2 fruit fly cellular contexts compared by ENCODE assay signal in the genomic region with DNA sequence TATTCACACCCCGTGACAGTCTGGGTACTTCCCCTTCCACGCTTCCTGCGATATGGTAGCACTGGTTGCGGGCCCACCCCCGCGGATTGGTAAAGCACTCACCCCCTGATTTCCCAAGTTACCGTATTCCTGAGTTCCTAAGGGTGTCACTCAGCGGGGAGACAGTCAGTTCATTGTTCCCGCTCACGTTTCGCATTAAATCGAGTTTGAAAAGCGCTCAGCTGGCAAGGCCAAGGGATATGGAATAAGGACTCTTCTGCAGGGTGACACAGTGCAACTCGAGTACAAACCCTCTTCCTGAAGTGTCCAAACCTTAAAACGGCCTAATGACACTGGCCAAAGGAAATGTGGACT.
A peak's percentile ranks its signal among the peaks of the same experiment; 100 is the strongest.
TF ChIP-seq lines count a peak whose summit lies in the region.

No protein-coding gene starts in this region.

- no peak for TF ChIP-seq CTCF in whole organism, embryonic (GFP tag; optimal IDR thresholded peaks at IDR 0.05; lab: Kevin White, UChicago)

TF ChIP-seq in whole organism, embryonic, 481 proteins besides CTCF, POLR2A, EP300 and RAD21:
- TF ChIP-seq emc (GFP tag; optimal IDR thresholded peaks at IDR 0.05; lab: Kevin White, UChicago), result no peak
- TF ChIP-seq scrt (GFP tag; optimal IDR thresholded peaks at IDR 0.05; lab: Kevin White, UChicago), result no peak
- TF ChIP-seq CG4820 (GFP tag; optimal IDR thresholded peaks at IDR 0.05; lab: Kevin White, UChicago), result no peak
- no peak for TF ChIP-seq CG7987 (GFP tag; optimal IDR thresholded peaks at IDR 0.05; lab: Kevin White, UChicago)
- 0 out of 2 replicates have a peak, but pooled peaks have one; percentile 31 for TF ChIP-seq Dref (GFP tag; IDR thresholded peaks at IDR 0.05; lab: Robert Waterston, UW)
- no peak for TF ChIP-seq CG13287 (GFP tag; IDR thresholded peaks at IDR 0.05; lab: Robert Waterston, UW; ENCODE audit: partially characterized antibody)
- no peak for TF ChIP-seq CG14860 (GFP tag; IDR thresholded peaks at IDR 0.05; lab: Robert Waterston, UW; ENCODE audit: partially characterized antibody)
- no peak for TF ChIP-seq disco-r (GFP tag; optimal IDR thresholded peaks at IDR 0.05; lab: Kevin White, UChicago)
- peak; percentile 60; the same call in 2 of the 3 replicates for TF ChIP-seq z (GFP tag; IDR thresholded peaks at IDR 0.05; lab: Robert Waterston, UW)
- TF ChIP-seq Doc3 (GFP tag; IDR thresholded peaks at IDR 0.05; lab: Robert Waterston, UW; ENCODE audit: partially characterized antibody), result no peak
- TF ChIP-seq CG14710 (tag; optimal IDR thresholded peaks at IDR 0.05; lab: Kevin White, UChicago), result peak; percentile 32
- TF ChIP-seq CG1529 (GFP tag; optimal IDR thresholded peaks at IDR 0.05; lab: Kevin White, UChicago), result no peak
- no peak for TF ChIP-seq CG17568 (GFP tag; optimal IDR thresholded peaks at IDR 0.05; lab: Kevin White, UChicago)
- no peak for TF ChIP-seq lbe (GFP tag; optimal IDR thresholded peaks at IDR 0.05; lab: Kevin White, UChicago)
- TF ChIP-seq CG15479 (GFP tag; optimal IDR thresholded peaks at IDR 0.05; lab: Kevin White, UChicago), result no peak
- no peak for TF ChIP-seq CG1233 (GFP tag; optimal IDR thresholded peaks at IDR 0.05; lab: Kevin White, UChicago)
- no peak for TF ChIP-seq sim (GFP tag; IDR thresholded peaks at IDR 0.05; lab: Robert Waterston, UW)
- TF ChIP-seq fd102C (GFP tag; optimal IDR thresholded peaks at IDR 0.05; lab: Kevin White, UChicago), result no peak
- TF ChIP-seq Antp (GFP tag; optimal IDR thresholded peaks at IDR 0.05; lab: Kevin White, UChicago), result no peak
- TF ChIP-seq Atf6 (GFP tag; IDR thresholded peaks at IDR 0.05; lab: Robert Waterston, UW), result no peak
- TF ChIP-seq Med (GFP tag; lab: Kevin White, UChicago), result peak; percentile 31
- TF ChIP-seq ranshi (GFP tag; IDR thresholded peaks at IDR 0.05; lab: Robert Waterston, UW), result no peak
- peak; percentile 74 for TF ChIP-seq pros (GFP tag; optimal IDR thresholded peaks at IDR 0.05; lab: Kevin White, UChicago)
- no peak for TF ChIP-seq danr (GFP tag; IDR thresholded peaks at IDR 0.05; lab: Robert Waterston, UW)
- no peak for TF ChIP-seq corto (GFP tag; optimal IDR thresholded peaks at IDR 0.05; lab: Kevin White, UChicago)
- TF ChIP-seq E2f2 (GFP tag; IDR thresholded peaks at IDR 0.05; lab: Robert Waterston, UW), result 0 out of 2 replicates have a peak, but pooled peaks have one; percentile 9
- no peak for TF ChIP-seq unpg (GFP tag; optimal IDR thresholded peaks at IDR 0.05; lab: Kevin White, UChicago)
- no peak for TF ChIP-seq CG2202 (tag; optimal IDR thresholded peaks at IDR 0.05; lab: Kevin White, UChicago)
- no peak for TF ChIP-seq gcm2 (GFP tag; optimal IDR thresholded peaks at IDR 0.05; lab: Kevin White, UChicago)
- TF ChIP-seq CG3838 (GFP tag; optimal IDR thresholded peaks at IDR 0.05; lab: Kevin White, UChicago), result no peak
- TF ChIP-seq CG9437 (GFP tag; optimal IDR thresholded peaks at IDR 0.05; lab: Kevin White, UChicago), result no peak
- TF ChIP-seq ssp (GFP tag; IDR thresholded peaks at IDR 0.05; lab: Robert Waterston, UW), result no peak
- no peak for TF ChIP-seq CG17328 (GFP tag; IDR thresholded peaks at IDR 0.05; lab: Robert Waterston, UW)
- no peak for TF ChIP-seq CG9876 (GFP tag; optimal IDR thresholded peaks at IDR 0.05; lab: Kevin White, UChicago)
- TF ChIP-seq CG2116 (GFP tag; optimal IDR thresholded peaks at IDR 0.05; lab: Kevin White, UChicago), result no peak
- no peak for TF ChIP-seq abd-A (tag; optimal IDR thresholded peaks at IDR 0.05; lab: Kevin White, UChicago)
- no peak for TF ChIP-seq CG7556 (GFP tag; optimal IDR thresholded peaks at IDR 0.05; lab: Kevin White, UChicago)
- TF ChIP-seq Gsc (GFP tag; IDR thresholded peaks at IDR 0.05; lab: Robert Waterston, UW), result no peak
- TF ChIP-seq zen (tag; optimal IDR thresholded peaks at IDR 0.05; lab: Kevin White, UChicago), result no peak
- no peak for TF ChIP-seq CG11456 (GFP tag; IDR thresholded peaks at IDR 0.05; lab: Robert Waterston, UW)
- no peak for TF ChIP-seq CG9932 (GFP tag; IDR thresholded peaks at IDR 0.05; lab: Robert Waterston, UW)
- TF ChIP-seq crc (GFP tag; optimal IDR thresholded peaks at IDR 0.05; lab: Kevin White, UChicago), result no peak
- no peak for TF ChIP-seq salm (tag; optimal IDR thresholded peaks at IDR 0.05; lab: Kevin White, UChicago)
- TF ChIP-seq CG11695 (GFP tag; IDR thresholded peaks at IDR 0.05; lab: Robert Waterston, UW), result no peak
- no peak for TF ChIP-seq croc (GFP tag; conservative IDR thresholded peaks at IDR 0.05; lab: Robert Waterston, UW)
TF ChIP-seq in whole organism, embryonic: peak in this region for 6.

TF ChIP-seq in whole organism, wandering third instar larva, 38 proteins besides CTCF, POLR2A, EP300 and RAD21:
- TF ChIP-seq Rel (GFP tag; optimal IDR thresholded peaks at IDR 0.05; lab: Kevin White, UChicago) (no peak), Rel (tag; optimal IDR thresholded peaks at IDR 0.05; lab: Kevin White, UChicago) (peak; percentile 50), Sp1 (GFP tag; optimal IDR thresholded peaks at IDR 0.05; lab: Kevin White, UChicago) (no peak)
TF ChIP-seq in whole organism, wandering third instar larva: peak in this region for 1.
